Worm (Caenorhabditis elegans): ENCODE measurements around the gene F46H5.3.

The F46H5.3 gene

ce11 chrX:7264591-7265306 is 26.3 kb upstream of the F46H5.3 start (continued):
- TF ChIP-seq ceh-19 (GFP tag; optimal IDR thresholded peaks at IDR 0.05) (peak; percentile 67), hlh-6 (tag; optimal IDR thresholded peaks at IDR 0.05) (peak; percentile 69), unc-86 (tag; optimal IDR thresholded peaks at IDR 0.05) (no peak), ets-4 (tag; optimal IDR thresholded peaks at IDR 0.05) (peak; percentile 41), ztf-16 (tag; optimal IDR thresholded peaks at IDR 0.05) (peak; percentile 55), pha-4 (tag; optimal IDR thresholded peaks at IDR 0.05) (no peak), tbx-7 (tag; optimal IDR thresholded peaks at IDR 0.05) (peak; percentile 6), F13H6.1 (tag; optimal IDR thresholded peaks at IDR 0.05) (peak; percentile 82), pag-3 (tag; optimal IDR thresholded peaks at IDR 0.05; ENCODE audit: borderline replicate concordance) (no peak), ceh-30 (tag; optimal IDR thresholded peaks at IDR 0.05) (no peak), fkh-6 (tag; optimal IDR thresholded peaks at IDR 0.05) (peak; percentile 66), sdc-2 (tag; optimal IDR thresholded peaks at IDR 0.05) (peak; percentile 88), nhr-232 (tag; optimal IDR thresholded peaks at IDR 0.05) (peak; percentile 12), ttx-3 (tag; optimal IDR thresholded peaks at IDR 0.05) (no peak), ceh-6 (GFP tag; optimal IDR thresholded peaks at IDR 0.05) (peak; percentile 9), sox-4 (tag; optimal IDR thresholded peaks at IDR 0.05) (peak; percentile 48), hlh-30 (tag; optimal IDR thresholded peaks at IDR 0.05; ENCODE audit: insufficient read depth) (peak; percentile 67), ref-2 (tag; optimal IDR thresholded peaks at IDR 0.05) (peak; percentile 84), unc-3 (GFP tag; conservative IDR thresholded peaks at IDR 0.05) (no peak), unc-3 (tag; optimal IDR thresholded peaks at IDR 0.05) (peak; percentile 29)

DNA sequence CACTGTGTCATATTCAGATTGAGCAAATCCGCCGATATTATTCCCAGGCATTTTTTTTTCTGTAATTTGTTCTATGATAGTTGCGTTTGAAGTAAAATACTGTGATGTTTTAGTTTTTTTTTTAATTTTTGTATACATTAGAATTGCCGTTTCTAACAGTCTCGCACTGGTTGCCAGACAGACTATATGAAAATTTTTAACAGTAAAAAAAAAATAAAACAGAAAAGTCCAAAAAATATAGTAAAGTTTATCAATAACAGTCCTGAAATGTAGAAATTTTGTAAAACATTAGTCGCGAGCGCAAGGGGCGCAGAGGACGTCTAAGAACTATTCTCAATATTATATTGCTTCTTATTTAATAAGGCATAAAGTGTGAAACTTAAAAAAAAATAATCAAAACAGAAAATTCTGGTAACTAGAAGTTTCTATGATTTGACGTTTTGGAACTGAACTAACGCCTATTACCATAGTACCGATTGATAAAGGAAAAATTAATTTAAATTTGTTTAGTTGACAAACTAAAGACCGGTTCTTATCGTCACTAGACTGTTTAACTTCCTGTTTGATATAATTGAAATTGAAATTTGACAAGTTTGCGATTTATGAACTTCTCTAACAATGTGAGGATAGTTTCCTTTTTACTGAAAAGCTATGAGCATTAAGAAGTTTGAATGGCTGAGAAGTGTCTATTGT is 22.0 kb upstream of the F46H5.3 start, which contains the start of gene lact-1:
Gene lact-1, minus strand, starts transcription at position 51 of the 693 bp plus-strand sequence.
- TF ChIP-seq pha-4 (tag; optimal IDR thresholded peaks at IDR 0.05) (no peak), ceh-19 (GFP tag; optimal IDR thresholded peaks at IDR 0.05) (no peak), ceh-2 (tag; optimal IDR thresholded peaks at IDR 0.05) (no peak), unc-3 (GFP tag; conservative IDR thresholded peaks at IDR 0.05) (no peak), unc-3 (tag; optimal IDR thresholded peaks at IDR 0.05) (no peak), elt-2 (tag; optimal IDR thresholded peaks at IDR 0.05) (no peak), fkh-10 (GFP tag; optimal IDR thresholded peaks at IDR 0.05) (no peak), pax-1 (tag; optimal IDR thresholded peaks at IDR 0.05) (no peak), syd-9 (tag; optimal IDR thresholded peaks at IDR 0.05) (no peak), sox-4 (tag; optimal IDR thresholded peaks at IDR 0.05) (no peak), ahr-1 (tag; optimal IDR thresholded peaks at IDR 0.05) (no peak), ceh-22 (tag; optimal IDR thresholded peaks at IDR 0.05) (no peak)

ce11 chrX:7256891-7257290 is 18.4 kb upstream of the F46H5.3 start, which contains the start of gene F46H5.5:
Gene F46H5.5, minus strand, starts transcription at chrX:7256991.
- TF ChIP-seq sox-4 (tag; optimal IDR thresholded peaks at IDR 0.05) (no peak), pag-3 (tag; optimal IDR thresholded peaks at IDR 0.05; ENCODE audit: borderline replicate concordance) (no peak)

DNA sequence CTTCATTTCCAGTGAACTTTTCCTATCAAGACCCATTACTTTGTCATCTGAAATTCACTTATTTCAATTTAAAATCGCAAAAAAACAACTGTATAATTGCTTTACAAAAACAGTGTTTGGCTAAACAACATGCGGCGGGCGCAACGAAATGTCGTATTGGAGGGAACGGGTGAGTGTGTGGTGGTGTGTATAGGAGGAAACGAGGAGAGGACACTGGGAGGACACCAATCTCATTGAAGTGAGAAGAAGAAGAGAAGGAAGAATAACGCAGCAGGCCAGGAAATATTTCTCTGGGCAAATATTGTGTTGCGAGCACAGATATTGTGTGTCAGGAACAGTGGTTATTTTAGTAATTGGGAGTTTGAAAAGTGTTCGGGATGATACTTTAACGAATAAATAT is 16.1 kb upstream of the F46H5.3 start, which contains the start of gene F46H5.4:
Gene F46H5.4, minus strand, starts transcription at position 53 of the 400 bp plus-strand sequence.
- TF ChIP-seq fax-1 (tag; optimal IDR thresholded peaks at IDR 0.05) (no peak), ceh-9 (tag; optimal IDR thresholded peaks at IDR 0.05) (no peak), nfya-1 (tag; optimal IDR thresholded peaks at IDR 0.05) (peak; percentile 28), ztf-16 (tag; optimal IDR thresholded peaks at IDR 0.05) (no peak), ets-4 (tag; optimal IDR thresholded peaks at IDR 0.05) (no peak), unc-42 (tag; optimal IDR thresholded peaks at IDR 0.05) (peak; percentile 56), hlh-30 (tag; optimal IDR thresholded peaks at IDR 0.05; ENCODE audit: insufficient read depth) (no peak), nhr-232 (tag; optimal IDR thresholded peaks at IDR 0.05) (no peak), odd-2 (tag; optimal IDR thresholded peaks at IDR 0.05) (no peak), mec-3 (tag; optimal IDR thresholded peaks at IDR 0.05; ENCODE audit: borderline replicate concordance) (no peak), unc-3 (GFP tag; conservative IDR thresholded peaks at IDR 0.05) (no peak), unc-3 (tag; optimal IDR thresholded peaks at IDR 0.05) (no peak), elt-2 (tag; optimal IDR thresholded peaks at IDR 0.05) (no peak), C38D4.7 (GFP tag; optimal IDR thresholded peaks at IDR 0.05) (no peak), che-1 (tag; optimal IDR thresholded peaks at IDR 0.05) (no peak), dmd-4 (tag; optimal IDR thresholded peaks at IDR 0.05; ENCODE audit: borderline replicate concordance) (peak; percentile 29), hlh-6 (tag; optimal IDR thresholded peaks at IDR 0.05) (no peak), sdc-2 (tag; optimal IDR thresholded peaks at IDR 0.05) (peak; percentile 48), ceh-31 (tag; optimal IDR thresholded peaks at IDR 0.05) (no peak), sox-4 (tag; optimal IDR thresholded peaks at IDR 0.05) (no peak), lim-6 (tag; optimal IDR thresholded peaks at IDR 0.05) (no peak), ceh-2 (tag; optimal IDR thresholded peaks at IDR 0.05) (peak; percentile 4), pha-4 (tag; optimal IDR thresholded peaks at IDR 0.05) (no peak), gmeb-2 (tag; optimal IDR thresholded peaks at IDR 0.05) (no peak), pat-9 (tag; optimal IDR thresholded peaks at IDR 0.05) (no peak), ama-1 (optimal IDR thresholded peaks at IDR 0.05) (no peak), T23F11.4 (GFP tag; optimal IDR thresholded peaks at IDR 0.05) (no peak)

Measured in whole organism, late embryonic.